Fruit fly (Drosophila melanogaster): ENCODE measurements around the gene CG4998.

Gene CG4998

dm6 chr3L:16381184-16381797, 42.5 kb downstream of the CG4998 start, which contains the start of gene Agpat4 (continued):
- TF ChIP-seq Dbx (GFP tag; IDR thresholded peaks at IDR 0.05) (0 out of 3 replicates have a peak, but pooled peaks have one; percentile 3), Xrp1 (GFP tag; IDR thresholded peaks at IDR 0.05) (no peak), CG17361 (GFP tag; IDR thresholded peaks at IDR 0.05) (no peak; the same call in 2 of the 3 replicates), Side (GFP tag; optimal IDR thresholded peaks at IDR 0.05) (no peak), D19A (tag; optimal IDR thresholded peaks at IDR 0.05) (no peak), chif (GFP tag; optimal IDR thresholded peaks at IDR 0.05) (no peak), CG11696 (GFP tag; IDR thresholded peaks at IDR 0.05) (no peak), CG8944 (GFP tag; optimal IDR thresholded peaks at IDR 0.05) (no peak), CG2116 (GFP tag; optimal IDR thresholded peaks at IDR 0.05) (peak; percentile 15), CG12155 (GFP tag; optimal IDR thresholded peaks at IDR 0.05) (no peak), kay (GFP tag; optimal IDR thresholded peaks at IDR 0.05) (no peak), Ets65A (GFP tag) (no peak), CG17829 (tag; optimal IDR thresholded peaks at IDR 0.05) (peak; percentile 7), tap (tag; optimal IDR thresholded peaks at IDR 0.05) (no peak), Dp (GFP tag; optimal IDR thresholded peaks at IDR 0.05) (peak; percentile 48), hth (optimal IDR thresholded peaks at IDR 0.05) (no peak), ci (GFP tag; IDR thresholded peaks at IDR 0.05) (0 out of 3 replicates have a peak, but pooled peaks have one; percentile 3), croc (GFP tag; conservative IDR thresholded peaks at IDR 0.05) (no peak), CG18476 (GFP tag; optimal IDR thresholded peaks at IDR 0.05) (no peak), CG15696 (tag; optimal IDR thresholded peaks at IDR 0.05) (no peak), Gug (GFP tag; IDR thresholded peaks at IDR 0.05) (no peak), CG31365 (tag; optimal IDR thresholded peaks at IDR 0.05) (peak; percentile 99), NC2α (GFP tag; optimal IDR thresholded peaks at IDR 0.05) (no peak), phol (tag; optimal IDR thresholded peaks at IDR 0.05) (peak; percentile 23), dpn (GFP tag; optimal IDR thresholded peaks at IDR 0.05) (no peak), CG2129 (GFP tag; IDR thresholded peaks at IDR 0.05; ENCODE audit: partially characterized antibody) (no peak), Lpt (GFP tag; optimal IDR thresholded peaks at IDR 0.05) (no peak), nmo (GFP tag; optimal IDR thresholded peaks at IDR 0.05) (peak; percentile 61), eve (GFP tag; optimal IDR thresholded peaks at IDR 0.05) (no peak), Kr (GFP tag; optimal IDR thresholded peaks at IDR 0.05) (no peak), jing (GFP tag; optimal IDR thresholded peaks at IDR 0.05) (no peak), Dek (tag; optimal IDR thresholded peaks at IDR 0.05) (peak; percentile 28), CG15601 (tag; optimal IDR thresholded peaks at IDR 0.05) (no peak), bab2 (GFP tag; optimal IDR thresholded peaks at IDR 0.05) (no peak), CG10654 (GFP tag; optimal IDR thresholded peaks at IDR 0.05) (no peak), MBD-R2 (GFP tag; IDR thresholded peaks at IDR 0.05) (peak; percentile 36; the same call in 1 of the 2 replicates), insv (GFP tag; optimal IDR thresholded peaks at IDR 0.05) (peak in 1 of 2 experiments; percentile 64), ham (GFP tag; IDR thresholded peaks at IDR 0.05) (no peak), CG16863 (GFP tag; optimal IDR thresholded peaks at IDR 0.05) (no peak), CG17568 (GFP tag; optimal IDR thresholded peaks at IDR 0.05) (no peak), CG13123 (GFP tag; optimal IDR thresholded peaks at IDR 0.05) (no peak), sob (GFP tag; IDR thresholded peaks at IDR 0.05) (peak; percentile 4; the same call in 1 of the 2 replicates), HmgZ (tag; optimal IDR thresholded peaks at IDR 0.05) (peak; percentile 52), Myb (GFP tag; optimal IDR thresholded peaks at IDR 0.05) (peak; percentile 86), CG6175 (GFP tag; IDR thresholded peaks at IDR 0.05) (no peak), CG4404 (GFP tag; IDR thresholded peaks at IDR 0.05) (no peak), Max (GFP tag; optimal IDR thresholded peaks at IDR 0.05) (no peak), CG17186 (GFP tag; optimal IDR thresholded peaks at IDR 0.05) (no peak), zf30C (GFP tag; optimal IDR thresholded peaks at IDR 0.05) (no peak), Doc2 (GFP tag; IDR thresholded peaks at IDR 0.05) (no peak), hkb (optimal IDR thresholded peaks at IDR 0.05) (no peak), hkb (GFP tag; IDR thresholded peaks at IDR 0.05) (no peak)
